Worm (Caenorhabditis elegans): ENCODE results near the gene K10D11.3.

The K10D11.3 gene

DNA sequence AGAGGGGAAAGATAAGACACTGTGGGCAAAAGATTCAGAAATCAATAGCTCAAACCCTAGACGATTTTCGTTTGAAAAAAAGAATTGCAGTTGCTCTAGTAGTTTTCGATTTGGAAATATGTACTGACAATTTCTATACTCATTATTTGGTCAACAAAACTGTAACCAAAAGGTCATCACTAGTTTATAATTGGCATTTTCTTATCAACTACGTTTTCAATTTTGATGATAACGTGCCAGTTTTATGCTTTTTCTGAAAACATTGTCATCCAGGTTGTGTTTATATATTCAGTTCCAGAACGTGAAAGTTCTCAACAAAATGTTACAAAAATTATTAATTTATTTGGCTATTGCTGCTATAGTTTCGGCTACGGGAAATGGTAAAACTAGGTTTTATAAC is 23.4 kb downstream of the K10D11.3 start, which contains the start of gene F55G11.8:
Gene F55G11.8 (plus strand): TSS at position 245 of the 400 bp plus-strand sequence.
- TF ChIP-seq elt-2 (tag; optimal IDR thresholded peaks at IDR 0.05), result peak; percentile 3
- TF ChIP-seq pha-4 (tag; optimal IDR thresholded peaks at IDR 0.05), result no peak
- TF ChIP-seq K02D7.2 (tag; optimal IDR thresholded peaks at IDR 0.05), result no peak

- TF ChIP-seq zip-5 (tag; optimal IDR thresholded peaks at IDR 0.05) (no peak), pqm-1 (tag; optimal IDR thresholded peaks at IDR 0.05) (no peak), ceh-48 (tag; optimal IDR thresholded peaks at IDR 0.05) (no peak), ceh-31 (tag; optimal IDR thresholded peaks at IDR 0.05) (no peak), lim-6 (tag; optimal IDR thresholded peaks at IDR 0.05) (no peak)
These were observed 25.8 kb downstream of the K10D11.3 start, which contains the start of gene F55G11.7 for ce11 chrIV:12960136-12960535. F55G11.7 (plus strand) TSS chrIV:12960436.

- TF ChIP-seq lim-6 (tag; optimal IDR thresholded peaks at IDR 0.05), result no peak
- TF ChIP-seq pqm-1 (tag; optimal IDR thresholded peaks at IDR 0.05), result no peak
These were observed 28.2 kb downstream of the K10D11.3 start, which contains the start of gene F55G11.6 for ce11 chrIV:12957730-12958129. F55G11.6 (plus strand) TSS chrIV:12958030.

- TF ChIP-seq nfya-1 (tag; optimal IDR thresholded peaks at IDR 0.05), result no peak
- TF ChIP-seq pha-2 (tag; optimal IDR thresholded peaks at IDR 0.05), result no peak
- no peak for TF ChIP-seq fax-1 (tag; optimal IDR thresholded peaks at IDR 0.05)
- no peak for TF ChIP-seq lin-11 (tag; optimal IDR thresholded peaks at IDR 0.05)
- no peak for TF ChIP-seq ceh-31 (tag; optimal IDR thresholded peaks at IDR 0.05)
- no peak for TF ChIP-seq K09A11.1 (tag; optimal IDR thresholded peaks at IDR 0.05; ENCODE audit: insufficient read depth)
- no peak for TF ChIP-seq ceh-45 (GFP tag; IDR thresholded peaks at IDR 0.05)
- TF ChIP-seq tbx-7 (tag; optimal IDR thresholded peaks at IDR 0.05), result no peak
- TF ChIP-seq ceh-22 (tag; optimal IDR thresholded peaks at IDR 0.05), result no peak
- TF ChIP-seq pag-3 (tag; optimal IDR thresholded peaks at IDR 0.05; ENCODE audit: borderline replicate concordance), result no peak
- no peak for TF ChIP-seq pax-1 (tag; optimal IDR thresholded peaks at IDR 0.05)
- TF ChIP-seq rnt-1 (tag; optimal IDR thresholded peaks at IDR 0.05), result no peak
These were observed 37.5 kb downstream of the K10D11.3 start, which contains the start of gene F55G11.10 for ce11 chrIV:12948470-12948869. F55G11.10 (plus strand) TSS chrIV:12948770.

DNA sequence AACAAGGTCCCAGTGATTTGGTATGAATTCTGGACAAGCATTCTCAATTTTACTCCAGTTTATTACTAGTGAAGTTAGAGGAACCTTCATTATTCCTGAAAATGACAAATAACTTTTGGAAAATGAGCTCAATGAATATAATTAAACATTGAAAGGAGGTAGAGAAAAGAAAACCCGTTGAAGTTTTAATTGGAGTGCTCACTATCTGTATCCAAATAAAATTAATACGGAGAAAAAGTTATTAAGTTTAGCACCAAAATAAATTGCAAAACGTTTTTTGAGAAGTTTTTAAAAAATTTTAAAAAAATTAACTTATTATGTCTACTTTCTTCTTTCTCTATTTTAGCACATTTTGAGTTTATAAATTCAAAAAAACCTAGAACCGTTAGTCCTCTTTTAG is 39.4 kb downstream of the K10D11.3 start, which contains the start of gene F55G11.1:
Gene F55G11.1 (minus strand): TSS at position 101 of the 400 bp plus-strand sequence.
- TF ChIP-seq fkh-6 (tag; optimal IDR thresholded peaks at IDR 0.05), result no peak
- TF ChIP-seq ztf-16 (tag; optimal IDR thresholded peaks at IDR 0.05), result no peak
- no peak for TF ChIP-seq syd-9 (tag; optimal IDR thresholded peaks at IDR 0.05)
- no peak for TF ChIP-seq hlh-8 (tag; optimal IDR thresholded peaks at IDR 0.05)
- TF ChIP-seq ttx-3 (tag; optimal IDR thresholded peaks at IDR 0.05), result no peak
- no peak for TF ChIP-seq ceh-22 (tag; optimal IDR thresholded peaks at IDR 0.05)

ce11 chrIV:12942633-12943032 is 43.3 kb downstream of the K10D11.3 start, which contains the start of gene dct-19:
dct-19 (plus strand) TSS chrIV:12942933.
- TF ChIP-seq sdc-2 (tag; optimal IDR thresholded peaks at IDR 0.05) (no peak), K02D7.2 (tag; optimal IDR thresholded peaks at IDR 0.05) (no peak), hlh-13 (GFP tag; optimal IDR thresholded peaks at IDR 0.05) (no peak), hlh-30 (tag; optimal IDR thresholded peaks at IDR 0.05; ENCODE audit: insufficient read depth) (no peak), ceh-2 (tag; optimal IDR thresholded peaks at IDR 0.05) (no peak), elt-4 (tag; optimal IDR thresholded peaks at IDR 0.05) (no peak), ahr-1 (tag; optimal IDR thresholded peaks at IDR 0.05) (no peak), Y22D7AL.16 (tag; optimal IDR thresholded peaks at IDR 0.05) (no peak), ets-4 (tag; optimal IDR thresholded peaks at IDR 0.05) (no peak), rnt-1 (tag; optimal IDR thresholded peaks at IDR 0.05) (no peak), T23F11.4 (GFP tag; optimal IDR thresholded peaks at IDR 0.05) (no peak), pax-1 (tag; optimal IDR thresholded peaks at IDR 0.05) (no peak), C38D4.7 (GFP tag; optimal IDR thresholded peaks at IDR 0.05) (no peak), pha-2 (tag; optimal IDR thresholded peaks at IDR 0.05) (no peak)
